Worm (Caenorhabditis elegans) whole organism, late embryonic: Measurements from ENCODE around the gene ZC239.21.

Source experiments
- K02D7.2 ChIP-seq: sonication (generic microtip); optimal IDR thresholded peaks from 2 replicates; lab custom pipeline; 2017; ENCODE audit warnings: mild to moderate bottlenecking, missing genetic modification characterization, missing compliant biosample characterization
- T23F11.4 ChIP-seq: fragments of 200-800 bp; sonication (Bioruptor generic); optimal IDR thresholded peaks from 2 replicates; lab custom pipeline; 2018; ENCODE audit warnings: mild to moderate bottlenecking, missing genetic modification characterization, missing compliant biosample characterization
- Y22D7AL.16 ChIP-seq: sonication (generic microtip); optimal IDR thresholded peaks from 2 replicates; lab custom pipeline; 2016; ENCODE audit warnings: missing genetic modification characterization, missing compliant biosample characterization
- ahr-1 ChIP-seq: sonication (generic microtip); optimal IDR thresholded peaks from 2 replicates; lab custom pipeline; 2016; ENCODE audit warnings: missing genetic modification characterization, missing compliant biosample characterization
- ama-1 ChIP-seq: fragments of 150-350 bp; optimal IDR thresholded peaks from 2 replicates; lab custom pipeline; 2014
- ceh-18 ChIP-seq: sonication (generic microtip); optimal IDR thresholded peaks from 2 replicates; lab custom pipeline; 2016; ENCODE audit warnings: missing genetic modification characterization, missing compliant biosample characterization
- ceh-19 ChIP-seq: fragments of 200-800 bp; sonication (Bioruptor generic); optimal IDR thresholded peaks from 2 replicates; lab custom pipeline; 2018; ENCODE audit warnings: mild to moderate bottlenecking, missing genetic modification characterization, missing compliant biosample characterization
- ceh-2 ChIP-seq: sonication (generic microtip); optimal IDR thresholded peaks from 2 replicates; lab custom pipeline; 2016; ENCODE audit warnings: missing genotype, missing genetic modification characterization, missing compliant biosample characterization
- ceh-22 ChIP-seq: sonication (generic microtip); optimal IDR thresholded peaks from 2 replicates; lab custom pipeline; 2017; ENCODE audit warnings: missing biosample characterization, missing genetic modification characterization
- ceh-24 ChIP-seq: sonication (generic microtip); optimal IDR thresholded peaks from 2 replicates; lab custom pipeline; 2016; ENCODE audit warnings: mild to moderate bottlenecking, missing genetic modification characterization, missing compliant biosample characterization
- ceh-34 ChIP-seq: sonication (generic microtip); optimal IDR thresholded peaks from 2 replicates; lab custom pipeline; 2016; ENCODE audit warnings: mild to moderate bottlenecking, missing genetic modification characterization, missing compliant biosample characterization
- ceh-45 ChIP-seq: fragments of 200-800 bp; sonication (Bioruptor generic); IDR thresholded peaks from 2 replicates; pipeline ENCODE4 v1.3.6; 2022; ENCODE audit warnings: missing genetic modification reagents, missing genetic modification characterization, missing compliant biosample characterization
- ceh-6 ChIP-seq: fragments of 200-800 bp; sonication (Bioruptor generic); optimal IDR thresholded peaks from 2 replicates; lab custom pipeline; 2018; ENCODE audit warnings: mild to moderate bottlenecking, missing genetic modification characterization, missing compliant biosample characterization
- ceh-9 ChIP-seq: sonication (generic microtip); optimal IDR thresholded peaks from 2 replicates; lab custom pipeline; 2016; ENCODE audit warnings: mild to moderate bottlenecking, missing genetic modification characterization, inconsistent platforms, missing compliant biosample characterization
- dmd-4 ChIP-seq: sonication (generic microtip); optimal IDR thresholded peaks from 2 replicates; lab custom pipeline; 2016; ENCODE audit warnings: borderline replicate concordance, missing genetic modification characterization, missing compliant biosample characterization
- elt-2 ChIP-seq: sonication (generic microtip); optimal IDR thresholded peaks from 2 replicates; lab custom pipeline; 2016; ENCODE audit warnings: missing genetic modification reagents, missing genetic modification characterization, missing compliant biosample characterization
- fkh-6 ChIP-seq: sonication (generic microtip); optimal IDR thresholded peaks from 2 replicates; lab custom pipeline; 2016; ENCODE audit warnings: missing genetic modification characterization, missing compliant biosample characterization
- gmeb-2 ChIP-seq: sonication (generic microtip); optimal IDR thresholded peaks from 2 replicates; lab custom pipeline; 2016; ENCODE audit warnings: missing genetic modification characterization, inconsistent platforms, missing compliant biosample characterization
- hlh-13 ChIP-seq: fragments of 200-800 bp; sonication (Bioruptor generic); optimal IDR thresholded peaks from 2 replicates; lab custom pipeline; 2018; ENCODE audit warnings: mild to moderate bottlenecking, missing genetic modification characterization, missing compliant biosample characterization
- hlh-15 ChIP-seq: sonication (generic microtip); optimal IDR thresholded peaks from 2 replicates; lab custom pipeline; 2016; ENCODE audit warnings: missing genetic modification characterization, missing compliant biosample characterization
- hlh-30 ChIP-seq: sonication (generic microtip); optimal IDR thresholded peaks from 2 replicates; lab custom pipeline; 2017; ENCODE audit warnings: antibody characterized with exemption, missing genetic modification characterization, missing compliant biosample characterization; ENCODE audit not compliant: insufficient read depth
- hlh-6 ChIP-seq: sonication (generic microtip); optimal IDR thresholded peaks from 2 replicates; lab custom pipeline; 2016; ENCODE audit warnings: missing genotype, missing genetic modification characterization, missing compliant biosample characterization
- hlh-8 ChIP-seq: sonication (generic microtip); optimal IDR thresholded peaks from 2 replicates; lab custom pipeline; 2016; ENCODE audit warnings: missing genotype, missing genetic modification characterization, missing compliant biosample characterization
- lin-11 ChIP-seq: fragments of 200-800 bp; sonication (Bioruptor generic); optimal IDR thresholded peaks from 2 replicates; lab custom pipeline; 2018; ENCODE audit warnings: mild to moderate bottlenecking, missing genetic modification characterization, missing compliant biosample characterization
- mec-3 ChIP-seq: sonication (generic microtip); optimal IDR thresholded peaks from 2 replicates; lab custom pipeline; 2016; ENCODE audit warnings: borderline replicate concordance, missing genetic modification characterization, missing compliant biosample characterization
- nhr-11 ChIP-seq: fragments of 150-350 bp; optimal IDR thresholded peaks from 2 replicates; lab custom pipeline; 2014; ENCODE audit warnings: missing biosample characterization, missing genetic modification characterization
- npax-4 ChIP-seq: sonication (generic microtip); optimal IDR thresholded peaks from 2 replicates; lab custom pipeline; 2016; ENCODE audit warnings: missing genetic modification characterization, missing compliant biosample characterization
- pag-3 ChIP-seq: sonication (generic microtip); optimal IDR thresholded peaks from 2 replicates; lab custom pipeline; 2016; ENCODE audit warnings: missing compliant biosample characterization, missing genetic modification characterization, borderline replicate concordance
- pat-9 ChIP-seq: fragments of 200-800 bp; sonication (Bioruptor generic); optimal IDR thresholded peaks from 2 replicates; lab custom pipeline; 2018; ENCODE audit warnings: mild to moderate bottlenecking, missing genetic modification characterization, moderate library complexity, missing compliant biosample characterization
- pha-2 ChIP-seq: sonication (generic microtip); optimal IDR thresholded peaks from 2 replicates; lab custom pipeline; 2017; ENCODE audit warnings: mild to moderate bottlenecking, missing genetic modification characterization, missing compliant biosample characterization
- pha-4 ChIP-seq: fragments of 150-350 bp; optimal IDR thresholded peaks from 2 replicates; lab custom pipeline; 2018; ENCODE audit warnings: missing biosample characterization, missing genetic modification reagents, missing genetic modification characterization
- syd-9 ChIP-seq: sonication (generic microtip); optimal IDR thresholded peaks from 2 replicates; lab custom pipeline; 2016; ENCODE audit warnings: mild to moderate bottlenecking, missing genetic modification characterization, moderate library complexity, missing compliant biosample characterization
- tbx-2 ChIP-seq: sonication (generic microtip); optimal IDR thresholded peaks from 2 replicates; lab custom pipeline; 2016; ENCODE audit warnings: missing genetic modification characterization, missing compliant biosample characterization
- unc-42 ChIP-seq: sonication (generic microtip); optimal IDR thresholded peaks from 2 replicates; lab custom pipeline; 2016; ENCODE audit warnings: missing genotype, missing genetic modification characterization, missing compliant biosample characterization
- unc-86 ChIP-seq: sonication (generic microtip); optimal IDR thresholded peaks from 2 replicates; lab custom pipeline; 2016; ENCODE audit warnings: missing genetic modification characterization, missing compliant biosample characterization
- ztf-16 ChIP-seq: sonication (generic microtip); optimal IDR thresholded peaks from 2 replicates; lab custom pipeline; 2017; ENCODE audit warnings: missing genetic modification characterization, missing compliant biosample characterization

ZC239.21 gene

DNA sequence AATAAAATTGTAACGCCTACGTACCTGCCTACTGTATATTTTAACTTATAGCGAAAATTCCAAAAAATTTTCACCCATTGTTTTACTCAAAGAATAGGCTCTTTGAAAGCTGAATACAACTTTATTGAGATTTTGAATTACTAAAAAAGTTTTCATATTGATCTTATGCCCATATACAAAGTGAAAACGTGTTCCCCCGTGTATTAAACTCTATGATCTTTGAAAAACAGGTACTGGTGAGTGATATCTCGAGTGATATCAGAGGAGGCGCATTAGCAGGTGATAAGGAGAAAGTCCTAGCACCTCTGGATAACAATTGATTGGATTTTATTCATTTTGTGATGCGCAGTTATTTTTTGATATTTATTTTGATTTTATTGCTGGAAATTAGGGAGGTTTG lies 33.5 kb downstream of the ZC239.21 start, which contains the start of gene C17F4.3:
Gene C17F4.3 (plus strand): TSS at position 301 of the 400 bp plus-strand sequence.
- TF ChIP-seq ceh-34 (tag; lab: Kevin White, UChicago) (no peak), hlh-13 (no peak), syd-9 (tag; lab: Kevin White, UChicago) (no peak), dmd-4 (tag; lab: Kevin White, UChicago) (no peak), npax-4 (no peak), ceh-9 (tag; lab: Kevin White, UChicago) (no peak), hlh-30 (tag; lab: Kevin White, UChicago) (no peak), K02D7.2 (no peak), ztf-16 (tag; lab: Kevin White, UChicago) (no peak)

ce11 chrII:3241842-3242241 lies 35.1 kb downstream of the ZC239.21 start:
- no peak for TF ChIP-seq ahr-1 (tag; lab: Kevin White, UChicago)
- TF ChIP-seq pat-9 (tag; lab: Kevin White, UChicago): no peak
- no peak for TF ChIP-seq ceh-18 (tag; lab: Kevin White, UChicago)
- no peak for TF ChIP-seq unc-86 (tag; lab: Kevin White, UChicago)
- no peak for TF ChIP-seq pha-4 (tag; lab: Kevin White, UChicago)
- TF ChIP-seq pha-2 (tag; lab: Kevin White, UChicago): no peak
- TF ChIP-seq mec-3 (tag; lab: Kevin White, UChicago): no peak
- TF ChIP-seq, all 69 proteins: peak for 0

DNA sequence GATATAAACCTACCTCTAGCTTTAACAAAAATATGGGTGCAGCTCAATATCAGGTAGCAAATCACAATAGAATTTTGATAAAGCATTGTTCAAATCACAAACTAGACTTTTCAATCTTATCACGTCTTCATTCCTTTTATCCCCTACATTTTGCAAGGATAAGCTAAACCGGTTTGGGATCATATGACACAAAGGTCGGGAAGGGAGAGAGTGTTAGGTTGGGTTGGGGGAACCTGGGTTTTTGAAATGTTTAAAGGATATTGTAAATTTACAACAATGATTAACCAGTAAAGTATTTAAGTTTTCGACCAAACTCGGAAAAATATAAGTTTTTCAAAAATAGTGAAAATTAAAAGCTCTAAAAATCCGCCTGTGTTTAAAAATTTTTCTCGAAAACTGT lies 37.3 kb downstream of the ZC239.21 start, which contains the start of gene C17F4.12:
Gene C17F4.12 (minus strand): TSS at position 101 of the 400 bp plus-strand sequence.
- no peak for TF ChIP-seq ama-1
- no peak for TF ChIP-seq nhr-11 (tag; lab: Kevin White, UChicago)
- no peak for TF ChIP-seq ceh-6 (GFP tag; lab: Kevin White, UChicago)
- no peak for TF ChIP-seq elt-2 (tag; lab: Kevin White, UChicago)
- TF ChIP-seq ceh-2: no peak
- no peak for TF ChIP-seq ceh-45
- TF ChIP-seq ceh-24 (tag; lab: Kevin White, UChicago): no peak
- TF ChIP-seq ceh-34 (tag; lab: Kevin White, UChicago): no peak
- TF ChIP-seq ahr-1 (tag; lab: Kevin White, UChicago): no peak
- no peak for TF ChIP-seq gmeb-2 (tag; lab: Kevin White, UChicago)
- no peak for TF ChIP-seq Y22D7AL.16 (tag; lab: Kevin White, UChicago)
- TF ChIP-seq T23F11.4 (GFP tag; lab: Kevin White, UChicago): no peak
- TF ChIP-seq unc-42 (tag; lab: Kevin White, UChicago): no peak
- TF ChIP-seq K02D7.2: no peak
- TF ChIP-seq hlh-30 (tag; lab: Kevin White, UChicago): no peak
- TF ChIP-seq hlh-13: no peak
- no peak for TF ChIP-seq fkh-6
- no peak for TF ChIP-seq lin-11 (tag; lab: Kevin White, UChicago)

- TF ChIP-seq hlh-8 (no peak), ceh-9 (tag; lab: Kevin White, UChicago) (no peak), hlh-6 (tag; lab: Kevin White, UChicago) (no peak), ceh-2 (no peak), hlh-13 (no peak), ceh-19 (GFP tag; lab: Kevin White, UChicago) (no peak), hlh-15 (tag; lab: Kevin White, UChicago) (no peak), tbx-2 (tag; lab: Kevin White, UChicago) (no peak), gmeb-2 (tag; lab: Kevin White, UChicago) (no peak), ceh-6 (GFP tag; lab: Kevin White, UChicago) (no peak), ceh-34 (tag; lab: Kevin White, UChicago) (no peak), pag-3 (tag; lab: Kevin White, UChicago) (no peak), ceh-22 (tag; lab: Kevin White, UChicago) (no peak), ahr-1 (tag; lab: Kevin White, UChicago) (no peak), ceh-24 (tag; lab: Kevin White, UChicago) (no peak), unc-42 (tag; lab: Kevin White, UChicago) (no peak), T23F11.4 (GFP tag; lab: Kevin White, UChicago) (no peak)
Observed at ce11 chrII:3244758-3245157, 38.0 kb downstream of the ZC239.21 start.
